Worm (Caenorhabditis elegans): ENCODE results near the gene dod-22.

- no peak for TF ChIP-seq T22C8.4 (GFP tag; IDR thresholded peaks at IDR 0.05)
- TF ChIP-seq ref-1 (GFP tag; conservative IDR thresholded peaks at IDR 0.05), result no peak
- TF ChIP-seq tab-1 (GFP tag; IDR thresholded peaks at IDR 0.05), result no peak
- no peak for TF ChIP-seq ztf-23 (GFP tag; IDR thresholded peaks at IDR 0.05)
- no peak for TF ChIP-seq flt-1 (GFP tag; IDR thresholded peaks at IDR 0.05)
- TF ChIP-seq ztf-29 (GFP tag; IDR thresholded peaks at IDR 0.05), result no peak
- no peak for TF ChIP-seq klf-2 (GFP tag; conservative IDR thresholded peaks at IDR 0.05)
- no peak for TF ChIP-seq cog-1 (tag; optimal IDR thresholded peaks at IDR 0.05)
Observed at ce11 chrIV:13013711-13014341, 48.7 kb downstream of the dod-22 start.
